2 worm cellular contexts compared by ENCODE assay signal in the genomic region with DNA sequence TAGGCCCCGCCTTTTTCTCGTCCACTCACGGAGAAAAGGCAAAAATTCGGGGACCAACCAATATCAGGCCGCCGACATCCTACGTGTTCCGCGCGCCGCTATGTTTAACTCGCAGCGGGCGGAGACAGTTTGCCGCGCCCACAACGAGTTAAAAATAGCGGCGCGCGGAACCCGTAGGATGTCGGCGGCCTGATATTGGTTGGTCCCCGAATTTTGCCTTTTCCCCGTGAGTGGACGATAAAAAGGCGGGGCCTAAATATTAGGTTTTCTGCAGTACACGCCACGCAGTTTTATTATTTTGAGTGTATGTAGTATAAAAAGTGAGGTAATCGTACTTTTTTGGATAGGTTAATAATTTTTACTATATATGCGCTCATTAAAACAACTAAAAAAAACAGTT.
A peak's percentile ranks its signal among the peaks of the same experiment; 100 is the strongest.
TF ChIP-seq lines count a peak whose summit lies in the region.
"Not testable (repeated sequence)": the region's sequence is repeated elsewhere in the genome, so short reads cannot be mapped to it uniquely, and the experiment has no call there.

No protein-coding gene starts in this region.

TF ChIP-seq in whole organism, L4 larva, 104 proteins besides CTCF, POLR2A, EP300 and RAD21:
- TF ChIP-seq snpc-1.2 (GFP tag; IDR thresholded peaks at IDR 0.05; lab: Robert Waterston, UW): peak; percentile 92
- 0 out of 2 replicates have a peak, but pooled peaks have one; percentile 5 for TF ChIP-seq mdt-29 (GFP tag; IDR thresholded peaks at IDR 0.05; lab: Robert Waterston, UW)

TF ChIP-seq in whole organism, young adult, 124 proteins besides CTCF, POLR2A, EP300 and RAD21:
- TF ChIP-seq snpc-1.1 (tag; optimal IDR thresholded peaks at IDR 0.05; lab: Kevin White, UChicago; ENCODE audit: insufficient read depth): peak; percentile 39
- peak; percentile 80; the same call in 1 of the 2 replicates for TF ChIP-seq attf-6 (GFP tag; IDR thresholded peaks at IDR 0.05; lab: Robert Waterston, UW)
- not testable (repeated sequence) for TF ChIP-seq snpc-4 (GFP tag; optimal IDR thresholded peaks at IDR 0.05; lab: Kevin White, UChicago)
- TF ChIP-seq snpc-4 (tag; optimal IDR thresholded peaks at IDR 0.05; lab: Kevin White, UChicago): peak in 3 of 4 experiments; percentile 31 to 95 (median 55)
